Worm (Caenorhabditis elegans): ENCODE measurements around the gene F18E3.12.

Gene F18E3.12

ce11 chrV:7446965-7447364, 32.2 kb downstream of the F18E3.12 start, which contains the start of gene F25E5.5:
Gene F25E5.5, plus strand, starts transcription at chrV:7447265.
- TF ChIP-seq nhr-28 (tag; optimal IDR thresholded peaks at IDR 0.05) (no peak), M03D4.4 (tag; optimal IDR thresholded peaks at IDR 0.05) (no peak), zip-8 (tag; optimal IDR thresholded peaks at IDR 0.05) (no peak), elt-3 (tag; optimal IDR thresholded peaks at IDR 0.05) (no peak), bed-3 (GFP tag; optimal IDR thresholded peaks at IDR 0.05) (no peak), lin-32 (GFP tag; optimal IDR thresholded peaks at IDR 0.05) (no peak), nhr-12 (tag; optimal IDR thresholded peaks at IDR 0.05) (no peak), unc-120 (tag; optimal IDR thresholded peaks at IDR 0.05; ENCODE audit: poor library complexity, severe bottlenecking) (no peak), ceh-83 (GFP tag; optimal IDR thresholded peaks at IDR 0.05) (no peak), lin-13 (tag; optimal IDR thresholded peaks at IDR 0.05) (no peak), ham-2 (GFP tag; optimal IDR thresholded peaks at IDR 0.05) (no peak), elt-1 (tag; optimal IDR thresholded peaks at IDR 0.05; ENCODE audit: borderline replicate concordance, insufficient read depth) (no peak), pha-4 (tag; optimal IDR thresholded peaks at IDR 0.05) (no peak), snpc-4 (tag; optimal IDR thresholded peaks at IDR 0.05) (no peak)

- no peak for TF ChIP-seq hlh-1 (tag; optimal IDR thresholded peaks at IDR 0.05)
- TF ChIP-seq ham-2 (GFP tag; optimal IDR thresholded peaks at IDR 0.05), result no peak
- no peak for TF ChIP-seq mls-2 (tag; optimal IDR thresholded peaks at IDR 0.05)
- TF ChIP-seq blmp-1 (tag; optimal IDR thresholded peaks at IDR 0.05), result no peak
- no peak for TF ChIP-seq elt-1 (tag; optimal IDR thresholded peaks at IDR 0.05; ENCODE audit: borderline replicate concordance, insufficient read depth)
- no peak for TF ChIP-seq tbx-8 (GFP tag; optimal IDR thresholded peaks at IDR 0.05)
- no peak for TF ChIP-seq nhr-237 (tag; optimal IDR thresholded peaks at IDR 0.05)
- TF ChIP-seq ceh-43 (GFP tag; optimal IDR thresholded peaks at IDR 0.05), result no peak
- TF ChIP-seq sem-2 (GFP tag; optimal IDR thresholded peaks at IDR 0.05), result no peak
- TF ChIP-seq ztf-11 (tag; optimal IDR thresholded peaks at IDR 0.05), result no peak
- TF ChIP-seq unc-39 (tag; optimal IDR thresholded peaks at IDR 0.05), result no peak
- no peak for TF ChIP-seq lsy-2 (tag; optimal IDR thresholded peaks at IDR 0.05)
- TF ChIP-seq cnd-1 (tag; optimal IDR thresholded peaks at IDR 0.05), result no peak
- TF ChIP-seq nhr-28 (tag; optimal IDR thresholded peaks at IDR 0.05), result no peak
Observed at ce11 chrV:7449303-7449827, 34.6 kb downstream of the F18E3.12 start, which contains the start of gene try-12. Gene try-12, plus strand, starts transcription at chrV:7449353.

DNA sequence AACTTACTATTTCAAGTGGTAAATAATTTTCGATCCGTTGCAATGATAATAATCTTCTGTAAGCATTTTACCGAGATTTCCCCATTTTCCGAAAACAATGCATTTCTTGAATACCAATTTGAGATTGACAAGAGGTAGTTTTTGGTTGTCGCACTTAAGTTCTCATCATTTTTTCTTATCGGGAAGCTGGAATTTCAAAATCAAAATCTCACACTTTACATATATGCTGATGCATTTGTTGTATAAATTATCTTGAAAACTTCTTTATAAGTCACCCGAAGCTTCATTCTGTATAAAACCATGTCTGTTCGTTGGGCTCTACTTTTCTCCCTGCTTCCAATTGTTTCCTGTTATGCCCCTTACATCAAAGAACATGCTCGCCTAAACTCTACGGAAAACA, 36.6 kb downstream of the F18E3.12 start, which contains the start of gene try-11:
Gene try-11 (plus strand): TSS at position 301 of the 400 bp plus-strand sequence.
- TF ChIP-seq ceh-43 (GFP tag; optimal IDR thresholded peaks at IDR 0.05), result no peak
- no peak for TF ChIP-seq elt-1 (tag; optimal IDR thresholded peaks at IDR 0.05; ENCODE audit: borderline replicate concordance, insufficient read depth)
- TF ChIP-seq snpc-4 (tag; optimal IDR thresholded peaks at IDR 0.05), result no peak
- TF ChIP-seq cnd-1 (tag; optimal IDR thresholded peaks at IDR 0.05), result no peak
- no peak for TF ChIP-seq lsy-2 (tag; optimal IDR thresholded peaks at IDR 0.05)
- TF ChIP-seq ztf-11 (tag; optimal IDR thresholded peaks at IDR 0.05), result no peak
- TF ChIP-seq nhr-76 (tag; optimal IDR thresholded peaks at IDR 0.05), result no peak
- no peak for TF ChIP-seq nhr-2 (tag; optimal IDR thresholded peaks at IDR 0.05)
- TF ChIP-seq ham-2 (GFP tag; optimal IDR thresholded peaks at IDR 0.05), result no peak
- no peak for TF ChIP-seq flh-1 (GFP tag; optimal IDR thresholded peaks at IDR 0.05)

ce11 chrV:7454236-7454635, 39.5 kb downstream of the F18E3.12 start, which contains the start of gene try-8:
Gene try-8, minus strand, starts transcription at chrV:7454336.
- TF ChIP-seq lin-32 (GFP tag; optimal IDR thresholded peaks at IDR 0.05) (no peak), ceh-83 (GFP tag; optimal IDR thresholded peaks at IDR 0.05) (no peak), mls-2 (tag; optimal IDR thresholded peaks at IDR 0.05) (no peak), snpc-4 (tag; optimal IDR thresholded peaks at IDR 0.05) (no peak), sem-2 (GFP tag; optimal IDR thresholded peaks at IDR 0.05) (no peak), ceh-39 (tag; optimal IDR thresholded peaks at IDR 0.05) (no peak), flh-1 (GFP tag; optimal IDR thresholded peaks at IDR 0.05) (no peak), sptf-1 (tag; optimal IDR thresholded peaks at IDR 0.05) (no peak), mab-5 (tag; optimal IDR thresholded peaks at IDR 0.05) (no peak), pha-4 (tag; optimal IDR thresholded peaks at IDR 0.05) (no peak)

DNA sequence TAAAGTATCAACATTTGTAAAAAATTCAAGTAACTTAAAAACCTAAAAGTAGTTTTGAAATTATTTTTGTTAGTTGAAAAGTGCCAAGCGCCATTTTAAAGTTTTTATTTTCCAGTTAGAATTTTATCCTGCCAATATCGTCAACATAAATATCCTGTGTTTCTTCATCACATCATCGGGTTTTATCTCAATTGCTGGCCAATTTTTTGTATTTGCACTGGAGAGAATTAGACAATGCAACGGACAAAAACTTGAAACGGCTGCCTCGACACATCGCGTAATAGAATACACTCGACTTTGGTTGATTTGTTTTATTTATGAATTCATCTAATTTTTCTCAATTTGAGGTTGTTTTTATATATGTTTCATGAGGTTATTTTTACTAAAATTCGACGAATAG, 40.2 kb downstream of the F18E3.12 start, which contains the start of gene F25E5.2:
Gene F25E5.2 (plus strand): TSS at position 301 of the 400 bp plus-strand sequence.
- TF ChIP-seq ces-1 (GFP tag; optimal IDR thresholded peaks at IDR 0.05), result no peak
- TF ChIP-seq lin-32 (GFP tag; optimal IDR thresholded peaks at IDR 0.05), result no peak
- TF ChIP-seq bed-3 (GFP tag; optimal IDR thresholded peaks at IDR 0.05), result no peak
- TF ChIP-seq drap-1 (GFP tag; optimal IDR thresholded peaks at IDR 0.05), result no peak
- TF ChIP-seq sptf-1 (tag; optimal IDR thresholded peaks at IDR 0.05), result no peak
- no peak for TF ChIP-seq nhr-76 (tag; optimal IDR thresholded peaks at IDR 0.05)
- TF ChIP-seq sem-2 (GFP tag; optimal IDR thresholded peaks at IDR 0.05), result no peak
- no peak for TF ChIP-seq elt-1 (tag; optimal IDR thresholded peaks at IDR 0.05; ENCODE audit: borderline replicate concordance, insufficient read depth)
- TF ChIP-seq pha-4 (tag; optimal IDR thresholded peaks at IDR 0.05), result no peak
- TF ChIP-seq elt-3 (tag; optimal IDR thresholded peaks at IDR 0.05), result no peak

Data from whole organism, mixed stage, embryonic.